Worm (Caenorhabditis elegans) whole organism, mixed stage, embryonic: Measurements from ENCODE around the gene msp-79.

Source experiments
- M03D4.4 ChIP-seq: sonication (generic microtip); optimal IDR thresholded peaks from 2 replicates; lab custom pipeline; 2017; ENCODE audit warnings: mild to moderate bottlenecking, missing genetic modification characterization, missing compliant biosample characterization
- bed-3 ChIP-seq: fragments of 200-800 bp; sonication (Bioruptor generic); optimal IDR thresholded peaks from 3 replicates; lab custom pipeline; 2018; ENCODE audit warnings: mild to moderate bottlenecking, missing genetic modification characterization, moderate library complexity, missing compliant biosample characterization
- blmp-1 ChIP-seq: fragments of 150-350 bp; optimal IDR thresholded peaks from 2 replicates; lab custom pipeline; 2014; ENCODE audit warnings: missing biosample characterization, missing genetic modification characterization
- ceh-39 ChIP-seq: fragments of 150-350 bp; optimal IDR thresholded peaks from 2 replicates; lab custom pipeline; 2014; ENCODE audit warnings: missing biosample characterization, missing genetic modification characterization
- ceh-43 ChIP-seq: fragments of 200-800 bp; sonication (Bioruptor generic); optimal IDR thresholded peaks from 2 replicates; lab custom pipeline; 2018; ENCODE audit warnings: mild to moderate bottlenecking, missing genetic modification characterization, moderate library complexity, missing compliant biosample characterization
- ceh-83 ChIP-seq: fragments of 200-800 bp; sonication (Bioruptor generic); optimal IDR thresholded peaks from 2 replicates; lab custom pipeline; 2018; ENCODE audit warnings: mild to moderate bottlenecking, missing genetic modification characterization, missing compliant biosample characterization
- ces-1 ChIP-seq: fragments of 150-350 bp; optimal IDR thresholded peaks from 2 replicates; lab custom pipeline; 2014; ENCODE audit warnings: missing biosample characterization, missing genetic modification reagents, missing genetic modification characterization
- cnd-1 ChIP-seq: fragments of 200-800 bp; sonication (Bioruptor generic); optimal IDR thresholded peaks from 2 replicates; lab custom pipeline; 2018; ENCODE audit warnings: mild to moderate bottlenecking, missing genetic modification characterization, missing compliant biosample characterization
- drap-1 ChIP-seq: fragments of 200-800 bp; sonication (Bioruptor generic); optimal IDR thresholded peaks from 3 replicates; lab custom pipeline; 2018; ENCODE audit warnings: mild to moderate bottlenecking, missing genetic modification characterization, missing compliant biosample characterization
- flh-1 ChIP-seq: fragments of 200-800 bp; sonication (Bioruptor generic); optimal IDR thresholded peaks from 2 replicates; lab custom pipeline; 2018; ENCODE audit warnings: mild to moderate bottlenecking, missing genetic modification characterization, moderate library complexity, missing compliant biosample characterization
- ham-2 ChIP-seq: fragments of 200-800 bp; sonication (Bioruptor generic); optimal IDR thresholded peaks from 2 replicates; lab custom pipeline; 2018; ENCODE audit warnings: mild to moderate bottlenecking, missing genetic modification characterization, missing compliant biosample characterization
- hlh-1 ChIP-seq: fragments of 150-350 bp; optimal IDR thresholded peaks from 2 replicates; lab custom pipeline; 2014; ENCODE audit warnings: missing biosample characterization, missing genetic modification reagents, missing genetic modification characterization
- lin-13 ChIP-seq: fragments of 150-350 bp; optimal IDR thresholded peaks from 2 replicates; lab custom pipeline; 2014; ENCODE audit warnings: missing biosample characterization, missing genetic modification characterization
- lin-32 ChIP-seq: fragments of 200-800 bp; sonication (Bioruptor generic); optimal IDR thresholded peaks from 2 replicates; lab custom pipeline; 2018; ENCODE audit warnings: mild to moderate bottlenecking, missing genetic modification characterization, missing compliant biosample characterization
- lsy-2 ChIP-seq: fragments of 150-350 bp; optimal IDR thresholded peaks from 2 replicates; lab custom pipeline; 2014; ENCODE audit warnings: missing biosample characterization, missing genetic modification characterization
- mab-5 ChIP-seq: fragments of 150-350 bp; optimal IDR thresholded peaks from 2 replicates; lab custom pipeline; 2014; ENCODE audit warnings: missing biosample characterization, missing genetic modification characterization
- mep-1 ChIP-seq: fragments of 150-350 bp; optimal IDR thresholded peaks from 2 replicates; lab custom pipeline; 2017; ENCODE audit warnings: missing biosample characterization, missing genetic modification reagents, missing genetic modification characterization, inconsistent platforms
- mls-2 ChIP-seq: sonication (generic microtip); optimal IDR thresholded peaks from 2 replicates; lab custom pipeline; 2016; ENCODE audit warnings: mild to moderate bottlenecking, missing genetic modification characterization, moderate library complexity, missing compliant biosample characterization
- nhr-12 ChIP-seq: fragments of 150-350 bp; optimal IDR thresholded peaks from 2 replicates; lab custom pipeline; 2014; ENCODE audit warnings: missing biosample characterization, missing genetic modification characterization
- nhr-237 ChIP-seq: fragments of 150-350 bp; optimal IDR thresholded peaks from 2 replicates; lab custom pipeline; 2014; ENCODE audit warnings: missing biosample characterization, missing genetic modification characterization
- nhr-28 ChIP-seq: fragments of 150-350 bp; optimal IDR thresholded peaks from 2 replicates; lab custom pipeline; 2014; ENCODE audit warnings: missing biosample characterization, missing genetic modification characterization
- nhr-76 ChIP-seq: sonication (generic microtip); optimal IDR thresholded peaks from 2 replicates; lab custom pipeline; 2017; ENCODE audit warnings: missing biosample characterization, missing genetic modification characterization
- pha-4 ChIP-seq: fragments of 150-350 bp; optimal IDR thresholded peaks from 2 replicates; lab custom pipeline; 2018; ENCODE audit warnings: missing biosample characterization, missing genetic modification reagents, missing genetic modification characterization
- sem-2 ChIP-seq: fragments of 200-800 bp; sonication (Bioruptor generic); optimal IDR thresholded peaks from 2 replicates; lab custom pipeline; 2018; ENCODE audit warnings: mild to moderate bottlenecking, missing genetic modification characterization, missing compliant biosample characterization
- snpc-4 ChIP-seq: fragments of 150-350 bp; optimal IDR thresholded peaks from 2 replicates; lab custom pipeline; 2014; ENCODE audit warnings: missing biosample characterization, missing genetic modification characterization
- sptf-1 ChIP-seq: sonication (generic microtip); optimal IDR thresholded peaks from 2 replicates; lab custom pipeline; 2017; ENCODE audit warnings: mild to moderate bottlenecking, missing genetic modification characterization, moderate library complexity, missing compliant biosample characterization
- tbx-8 ChIP-seq: fragments of 200-800 bp; sonication (Bioruptor generic); optimal IDR thresholded peaks from 2 replicates; lab custom pipeline; 2018; ENCODE audit warnings: mild to moderate bottlenecking, missing genetic modification characterization, moderate library complexity, missing compliant biosample characterization
- unc-120 ChIP-seq: sonication (generic microtip); optimal IDR thresholded peaks from 2 replicates; lab custom pipeline; 2017; ENCODE audit warnings: missing genetic modification characterization, missing compliant biosample characterization; ENCODE audit not compliant: poor library complexity, severe bottlenecking
- unc-39 ChIP-seq: fragments of 150-350 bp; optimal IDR thresholded peaks from 2 replicates; lab custom pipeline; 2014; ENCODE audit warnings: missing biosample characterization, missing genetic modification characterization
- unc-62 ChIP-seq: fragments of 150-350 bp; optimal IDR thresholded peaks from 2 replicates; lab custom pipeline; 2014; ENCODE audit warnings: missing biosample characterization, missing genetic modification reagents, missing genetic modification characterization
- zip-8 ChIP-seq: fragments of 150-350 bp; optimal IDR thresholded peaks from 2 replicates; lab custom pipeline; 2014; ENCODE audit warnings: missing biosample characterization, missing genetic modification characterization

msp-79 gene

DNA sequence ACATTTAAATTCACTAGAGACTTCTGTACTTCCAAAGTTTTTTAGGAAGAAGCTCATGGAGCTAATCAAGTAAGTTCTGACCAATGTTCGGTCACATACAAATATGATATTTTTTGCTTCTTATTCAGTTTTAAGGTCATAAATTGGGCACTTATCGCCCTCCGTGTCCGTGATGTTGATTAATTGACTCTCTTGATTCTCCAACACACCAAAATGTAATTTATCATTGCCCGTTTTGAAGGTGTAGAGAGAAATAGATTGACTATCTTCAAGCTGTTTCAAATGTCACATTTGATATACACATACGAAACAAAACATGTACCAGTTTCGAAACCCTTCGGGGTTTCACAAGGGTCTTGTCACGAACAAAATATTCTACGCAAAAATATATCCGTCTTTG lies 23.8 kb upstream of the msp-79 start:
- TF ChIP-seq flh-1 (GFP tag; lab: Kevin White, UChicago) (no peak), nhr-237 (tag; lab: Kevin White, UChicago) (no peak), snpc-4 (tag; lab: Kevin White, UChicago) (no peak), pha-4 (tag; lab: Kevin White, UChicago) (no peak), blmp-1 (tag; lab: Kevin White, UChicago) (no peak), nhr-12 (no peak), drap-1 (GFP tag; lab: Kevin White, UChicago) (no peak), nhr-76 (tag; lab: Kevin White, UChicago) (no peak), mep-1 (tag; lab: Kevin White, UChicago) (no peak), lin-32 (GFP tag; lab: Kevin White, UChicago) (no peak), ham-2 (GFP tag; lab: Kevin White, UChicago) (no peak), unc-120 (tag; lab: Kevin White, UChicago) (no peak), mls-2 (tag; lab: Kevin White, UChicago) (no peak)

DNA sequence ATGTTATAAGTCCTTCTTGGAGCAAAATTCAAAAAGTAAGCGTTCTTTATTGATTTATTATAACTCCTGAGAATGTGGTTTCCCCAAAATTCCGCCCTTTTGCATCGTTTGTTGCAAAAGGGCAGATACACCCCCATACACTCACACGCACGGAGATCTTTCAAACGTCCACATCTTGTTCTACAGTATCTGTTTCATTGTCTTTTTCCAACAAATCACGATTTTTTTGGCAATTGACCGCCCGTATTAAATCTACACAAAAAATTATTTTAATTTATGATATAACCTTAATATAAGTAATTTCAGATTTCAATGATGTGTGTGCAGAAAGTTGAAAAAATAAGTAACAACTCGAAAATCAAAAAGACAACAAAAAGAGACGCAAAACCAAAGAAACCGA lies 22.5 kb upstream of the msp-79 start, which contains the start of gene T13F2.4:
Gene T13F2.4, plus strand, starts transcription at position 301 of the 400 bp plus-strand sequence.
- no peak for TF ChIP-seq mep-1 (tag; lab: Kevin White, UChicago)
- no peak for TF ChIP-seq tbx-8 (GFP tag; lab: Kevin White, UChicago)
- TF ChIP-seq unc-39 (tag; lab: Kevin White, UChicago), result no peak
- no peak for TF ChIP-seq drap-1 (GFP tag; lab: Kevin White, UChicago)
- no peak for TF ChIP-seq sem-2

- no peak for TF ChIP-seq ham-2 (GFP tag; lab: Kevin White, UChicago)
- TF ChIP-seq nhr-76 (tag; lab: Kevin White, UChicago), result no peak
- no peak for TF ChIP-seq bed-3 (GFP tag; lab: Kevin White, UChicago)
- TF ChIP-seq mls-2 (tag; lab: Kevin White, UChicago), result no peak
- no peak for TF ChIP-seq tbx-8 (GFP tag; lab: Kevin White, UChicago)
- no peak for TF ChIP-seq lin-32 (GFP tag; lab: Kevin White, UChicago)
- TF ChIP-seq lsy-2 (tag; lab: Kevin White, UChicago), result no peak
- TF ChIP-seq unc-62 (GFP tag; lab: Kevin White, UChicago), result no peak
- TF ChIP-seq hlh-1 (tag; lab: Kevin White, UChicago), result no peak
- TF ChIP-seq cnd-1, result no peak
- no peak for TF ChIP-seq unc-39 (tag; lab: Kevin White, UChicago)
- no peak for TF ChIP-seq ceh-43 (GFP tag; lab: Kevin White, UChicago)
- TF ChIP-seq sptf-1 (tag; lab: Kevin White, UChicago), result no peak
- no peak for TF ChIP-seq ceh-83 (GFP tag; lab: Kevin White, UChicago)
- TF ChIP-seq ceh-39 (tag; lab: Kevin White, UChicago), result no peak
- TF ChIP-seq flh-1 (GFP tag; lab: Kevin White, UChicago), result no peak
- TF ChIP-seq mep-1 (tag; lab: Kevin White, UChicago), result no peak
- no peak for TF ChIP-seq zip-8 (tag; lab: Kevin White, UChicago)
Observed at ce11 chrIV:9784689-9785088, 17.7 kb upstream of the msp-79 start, which contains the start of gene sre-4. sre-4 (minus strand) TSS chrIV:9784789.

- TF ChIP-seq nhr-76 (tag; lab: Kevin White, UChicago), result no peak
- TF ChIP-seq lin-13, result no peak
- no peak for TF ChIP-seq M03D4.4 (tag; lab: Kevin White, UChicago)
Observed at ce11 chrIV:9778016-9778415, 11.1 kb upstream of the msp-79 start, which contains the start of gene T13F2.6. T13F2.6 (plus strand) TSS chrIV:9778321.

DNA sequence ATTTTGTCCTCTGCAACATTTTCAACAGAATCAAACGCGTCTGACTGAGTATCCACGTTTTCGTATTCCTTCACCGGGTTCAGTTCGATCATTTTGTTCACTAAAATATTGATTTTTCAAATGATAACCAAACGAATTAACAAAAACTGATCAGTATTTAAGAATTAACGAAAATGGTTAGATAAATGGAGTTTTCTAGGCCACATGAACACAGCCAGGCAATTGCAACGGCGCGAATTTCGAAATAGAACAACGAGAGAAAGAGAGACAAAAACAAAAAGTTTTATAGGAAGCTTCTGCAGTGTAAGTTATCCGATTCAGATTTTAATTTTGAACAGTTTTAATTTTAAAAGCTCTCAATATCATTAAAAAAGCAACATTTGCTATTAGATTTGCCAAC lies 10.6 kb upstream of the msp-79 start, which contains the start of gene sna-2:
Gene sna-2, minus strand, starts transcription at position 100 of the 400 bp plus-strand sequence.
- TF ChIP-seq ces-1 (GFP tag; lab: Kevin White, UChicago) (peak; percentile 47), hlh-1 (tag; lab: Kevin White, UChicago) (no peak), flh-1 (GFP tag; lab: Kevin White, UChicago) (no peak), ham-2 (GFP tag; lab: Kevin White, UChicago) (no peak), blmp-1 (tag; lab: Kevin White, UChicago) (no peak), nhr-237 (tag; lab: Kevin White, UChicago) (peak; percentile 26), mab-5 (tag; lab: Kevin White, UChicago) (no peak), unc-39 (tag; lab: Kevin White, UChicago) (no peak), mep-1 (tag; lab: Kevin White, UChicago) (peak; percentile 32), cnd-1 (no peak), nhr-28 (no peak), ceh-43 (GFP tag; lab: Kevin White, UChicago) (no peak)
- TF ChIP-seq, all 35 proteins: peak for 3
